Fruit fly (Drosophila melanogaster) whole organism, embryonic: ENCODE results near the gene Rtc1.

Experiments used
- Aef1 ChIP-seq: fragments of 200-800 bp; sonication (Bioruptor generic); IDR thresholded peaks from 3 replicates; pipeline ENCODE4 v1.3.6; 2022; ENCODE audit warnings: missing biosample characterization, missing genetic modification characterization
- Bteb2 ChIP-seq: fragments of 200-800 bp; sonication (Bioruptor generic); optimal IDR thresholded peaks from 2 replicates; lab custom pipeline; 2016; ENCODE audit warnings: missing biosample characterization, missing genetic modification characterization
- CG11085 ChIP-seq: fragments of 200-800 bp; sonication (Bioruptor generic); IDR thresholded peaks from 2 replicates; pipeline ENCODE4 v1.3.6; 2022; ENCODE audit warnings: missing biosample characterization, missing genetic modification characterization
- CG12769 ChIP-seq: fragments of 200-800 bp; sonication (Bioruptor generic); optimal IDR thresholded peaks from 2 replicates; lab custom pipeline; 2019; ENCODE audit warnings: missing biosample characterization, mild to moderate bottlenecking, missing genetic modification characterization, moderate library complexity
- CG14965 ChIP-seq: fragments of 200-800 bp; sonication (Bioruptor generic); optimal IDR thresholded peaks from 2 replicates; lab custom pipeline; 2016; ENCODE audit warnings: missing biosample characterization, missing genetic modification characterization, borderline replicate concordance
- CG15479 ChIP-seq: fragments of 200-800 bp; sonication (Bioruptor generic); optimal IDR thresholded peaks from 3 replicates; lab custom pipeline; 2019; ENCODE audit warnings: missing biosample characterization, mild to moderate bottlenecking, missing genetic modification characterization, moderate library complexity
- CG18476 ChIP-seq: fragments of 200-800 bp; sonication (Bioruptor generic); optimal IDR thresholded peaks from 2 replicates; lab custom pipeline; 2016; ENCODE audit warnings: missing biosample characterization, mild to moderate bottlenecking, missing genetic modification characterization
- CG18619 ChIP-seq: fragments of 200-800 bp; sonication (Bioruptor generic); optimal IDR thresholded peaks from 3 replicates; lab custom pipeline; 2017; ENCODE audit warnings: missing biosample characterization, mild to moderate bottlenecking, missing genetic modification characterization
- CG3407 ChIP-seq: fragments of 200-800 bp; sonication (Bioruptor generic); optimal IDR thresholded peaks from 2 replicates; lab custom pipeline; 2018; ENCODE audit warnings: missing biosample characterization, mild to moderate bottlenecking, missing genetic modification characterization
- CG34376 ChIP-seq: fragments of 200-800 bp; sonication (Bioruptor generic); optimal IDR thresholded peaks from 2 replicates; lab custom pipeline; 2018; ENCODE audit warnings: missing biosample characterization, mild to moderate bottlenecking, missing genetic modification characterization
- CG6689 ChIP-seq: fragments of 200-800 bp; sonication (Bioruptor generic); IDR thresholded peaks from 2 replicates; pipeline ENCODE4 v1.3.6; 2022; ENCODE audit warnings: missing biosample characterization, missing genetic modification characterization
- CG7839 ChIP-seq: fragments of 200-800 bp; sonication (Bioruptor generic); optimal IDR thresholded peaks from 3 replicates; lab custom pipeline; 2018; ENCODE audit warnings: missing biosample characterization, mild to moderate bottlenecking, missing genetic modification characterization, moderate library complexity
- CG8290 ChIP-seq, 3 experiments: fragments of 200-800 bp; sonication (Bioruptor generic); optimal IDR thresholded peaks; 2 replicates each; lab custom pipeline; 2016 to 2019; ENCODE audit warnings: missing biosample characterization in 3 of 3, missing genetic modification characterization in 3 of 3, mild to moderate bottlenecking in 2 of 3, moderate library complexity in 1 of 3
- CG9932 ChIP-seq: fragments of 200-800 bp; sonication (Bioruptor generic); IDR thresholded peaks from 2 replicates; pipeline ENCODE4 v1.3.6; 2022; ENCODE audit warnings: missing biosample characterization, missing genetic modification characterization
- CkIIα-i1 ChIP-seq: fragments of 200-800 bp; sonication (Bioruptor generic); IDR thresholded peaks from 2 replicates; pipeline ENCODE4 v1.3.6; 2022; ENCODE audit warnings: missing biosample characterization, missing genetic modification characterization
- Dll ChIP-seq: fragments of 200-800 bp; sonication (Bioruptor generic); IDR thresholded peaks from 4 replicates; pipeline ENCODE4 v1.3.6; 2022; ENCODE audit warnings: missing biosample characterization, missing genetic modification characterization; ENCODE audit not compliant: partially characterized antibody
- Drgx ChIP-seq: fragments of 200-800 bp; sonication (Bioruptor generic); IDR thresholded peaks from 2 replicates; pipeline ENCODE4 v1.3.6; 2022; ENCODE audit warnings: missing biosample characterization, missing genetic modification characterization
- Ets65A ChIP-seq: fragments of 200-800 bp; sonication (Bioruptor generic); peaks from one replicate; lab custom pipeline; 2016; ENCODE audit warnings: missing biosample characterization, missing genetic modification characterization
- Fer2 ChIP-seq: fragments of 200-800 bp; sonication (Bioruptor generic); optimal IDR thresholded peaks from 2 replicates; lab custom pipeline; 2018; ENCODE audit warnings: missing biosample characterization, mild to moderate bottlenecking, missing genetic modification characterization, moderate library complexity
- Fer3 ChIP-seq: fragments of 200-800 bp; sonication (Bioruptor generic); optimal IDR thresholded peaks from 2 replicates; lab custom pipeline; 2018; ENCODE audit warnings: missing biosample characterization, mild to moderate bottlenecking, missing genetic modification characterization, moderate library complexity
- HmgD ChIP-seq: fragments of 200-800 bp; sonication (Bioruptor generic); optimal IDR thresholded peaks from 3 replicates; lab custom pipeline; 2016; ENCODE audit warnings: missing biosample characterization, missing genetic modification characterization
- Hr51 ChIP-seq, 2 experiments: fragments of 200-800 bp; sonication (Bioruptor generic); optimal IDR thresholded peaks; 2 replicates in 1 of 2; 3 replicates in 1 of 2; lab custom pipeline; 2016 to 2018; ENCODE audit warnings: missing biosample characterization in 2 of 2, missing genetic modification characterization in 2 of 2, mild to moderate bottlenecking in 1 of 2, moderate library complexity in 1 of 2
- Kr ChIP-seq: fragments of 200-800 bp; sonication (Bioruptor generic); optimal IDR thresholded peaks from 2 replicates; lab custom pipeline; 2017; ENCODE audit warnings: missing biosample characterization, mild to moderate bottlenecking, missing genetic modification characterization
- Lim3 ChIP-seq: fragments of 200-800 bp; sonication (Bioruptor generic); IDR thresholded peaks from 2 replicates; pipeline ENCODE4 v1.3.6; 2022; ENCODE audit warnings: missing biosample characterization, missing genetic modification characterization
- Mad ChIP-seq: fragments of 200-800 bp; sonication (Bioruptor generic); optimal IDR thresholded peaks from 2 replicates; lab custom pipeline; 2016; ENCODE audit warnings: missing biosample characterization, missing genetic modification characterization
- Optix ChIP-seq: fragments of 200-800 bp; sonication (Bioruptor generic); IDR thresholded peaks from 3 replicates; pipeline ENCODE4 v1.3.6; 2022; ENCODE audit warnings: missing biosample characterization, missing genetic modification characterization
- Pdp1 ChIP-seq, 2 experiments: fragments of 200-800 bp; sonication (Bioruptor generic); optimal IDR thresholded peaks; 3 replicates each; lab custom pipeline; 2016; ENCODE audit warnings: missing biosample characterization in 2 of 2, missing genetic modification characterization in 2 of 2, mild to moderate bottlenecking in 1 of 2, moderate library complexity in 1 of 2
- Sox102F ChIP-seq: fragments of 200-800 bp; sonication (Bioruptor generic); optimal IDR thresholded peaks from 2 replicates; lab custom pipeline; 2018; ENCODE audit warnings: missing biosample characterization, mild to moderate bottlenecking, missing genetic modification characterization, moderate library complexity
- ac ChIP-seq: fragments of 200-800 bp; sonication (Bioruptor generic); optimal IDR thresholded peaks from 3 replicates; lab custom pipeline; 2017; ENCODE audit warnings: missing biosample characterization, mild to moderate bottlenecking, missing genetic modification characterization
- bbx ChIP-seq: fragments of 200-800 bp; sonication (Bioruptor generic); IDR thresholded peaks from 2 replicates; pipeline ENCODE4 v1.3.6; 2022; ENCODE audit warnings: missing biosample characterization, missing genetic modification characterization; ENCODE audit not compliant: partially characterized antibody
- cas ChIP-seq: fragments of 200-800 bp; sonication (Bioruptor generic); IDR thresholded peaks from 2 replicates; pipeline ENCODE4 v1.3.6; 2022; ENCODE audit warnings: missing biosample characterization, missing genetic modification characterization
- crc ChIP-seq: fragments of 200-800 bp; sonication (Bioruptor generic); optimal IDR thresholded peaks from 2 replicates; lab custom pipeline; 2016; ENCODE audit warnings: missing biosample characterization, missing genetic modification characterization
- dmrt11E ChIP-seq: fragments of 200-800 bp; sonication (Bioruptor generic); optimal IDR thresholded peaks from 3 replicates; lab custom pipeline; 2018; ENCODE audit warnings: missing biosample characterization, mild to moderate bottlenecking, missing genetic modification characterization, moderate library complexity
- ewg ChIP-seq: fragments of 200-800 bp; sonication (Bioruptor generic); optimal IDR thresholded peaks from 3 replicates; lab custom pipeline; 2017; ENCODE audit warnings: mild to moderate bottlenecking, missing biosample characterization, missing genetic modification reagents, missing genetic modification characterization
- gem ChIP-seq: fragments of 200-800 bp; sonication (Bioruptor generic); optimal IDR thresholded peaks from 2 replicates; lab custom pipeline; 2019; ENCODE audit warnings: missing biosample characterization, mild to moderate bottlenecking, missing genetic modification characterization, moderate library complexity
- grn ChIP-seq: fragments of 200-800 bp; sonication (Bioruptor generic); optimal IDR thresholded peaks from 3 replicates; lab custom pipeline; 2017; ENCODE audit warnings: missing biosample characterization, missing genetic modification characterization
- jing ChIP-seq: fragments of 200-800 bp; sonication (Bioruptor generic); optimal IDR thresholded peaks from 2 replicates; lab custom pipeline; 2018; ENCODE audit warnings: missing biosample characterization, mild to moderate bottlenecking, missing genetic modification characterization
- repo ChIP-seq: fragments of 200-800 bp; sonication (Bioruptor generic); optimal IDR thresholded peaks from 2 replicates; lab custom pipeline; 2016; ENCODE audit warnings: missing biosample characterization, missing genetic modification characterization
- row ChIP-seq: fragments of 200-800 bp; sonication (Bioruptor generic); IDR thresholded peaks from 3 replicates; pipeline ENCODE4 v1.3.6; 2022; ENCODE audit warnings: missing biosample characterization, missing genetic modification characterization
- sens ChIP-seq: fragments of 200-800 bp; sonication (Bioruptor generic); peaks from one replicate; lab custom pipeline; 2016; ENCODE audit warnings: missing biosample characterization, missing genetic modification characterization
- slbo ChIP-seq: fragments of 200-800 bp; sonication (Bioruptor generic); IDR thresholded peaks from 2 replicates; pipeline ENCODE4 v1.3.6; 2022; ENCODE audit warnings: missing biosample characterization, missing genetic modification characterization
- sob ChIP-seq: fragments of 200-800 bp; sonication (Bioruptor generic); IDR thresholded peaks from 2 replicates; pipeline ENCODE4 v1.3.6; 2022; ENCODE audit warnings: missing biosample characterization, missing genetic modification characterization
- ttk ChIP-seq: fragments of 200-800 bp; sonication (Bioruptor generic); IDR thresholded peaks from 2 replicates; pipeline ENCODE4 v2.1.2; 2022; ENCODE audit warnings: missing biosample characterization, missing genetic modification characterization
- z ChIP-seq: fragments of 200-800 bp; sonication (Bioruptor generic); IDR thresholded peaks from 3 replicates; pipeline ENCODE4 v1.3.6; 2022; ENCODE audit warnings: missing biosample characterization, missing genetic modification characterization

Gene Rtc1

DNA sequence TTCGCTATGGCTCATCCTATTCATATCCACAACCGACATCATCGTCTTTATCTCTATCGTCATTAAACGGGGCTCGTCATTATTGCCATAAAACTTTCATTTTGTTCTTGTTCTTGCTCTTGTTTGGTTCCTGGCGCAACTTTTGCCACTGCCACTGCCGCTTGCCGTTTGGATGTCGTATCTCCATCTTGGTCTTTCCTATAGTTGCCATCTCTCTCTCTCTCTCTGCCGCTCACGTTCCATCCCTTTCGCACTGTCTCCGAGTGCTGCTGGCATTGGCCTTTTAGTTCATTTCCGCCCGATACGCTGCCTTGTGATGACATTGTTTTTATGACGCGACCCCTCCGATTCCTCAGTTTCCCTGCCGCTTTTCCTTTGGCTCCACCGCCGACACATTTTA lies 35.5 kb downstream of the Rtc1 start (continued):
- TF ChIP-seq Mad (GFP tag; lab: Kevin White, UChicago), result no peak

DNA sequence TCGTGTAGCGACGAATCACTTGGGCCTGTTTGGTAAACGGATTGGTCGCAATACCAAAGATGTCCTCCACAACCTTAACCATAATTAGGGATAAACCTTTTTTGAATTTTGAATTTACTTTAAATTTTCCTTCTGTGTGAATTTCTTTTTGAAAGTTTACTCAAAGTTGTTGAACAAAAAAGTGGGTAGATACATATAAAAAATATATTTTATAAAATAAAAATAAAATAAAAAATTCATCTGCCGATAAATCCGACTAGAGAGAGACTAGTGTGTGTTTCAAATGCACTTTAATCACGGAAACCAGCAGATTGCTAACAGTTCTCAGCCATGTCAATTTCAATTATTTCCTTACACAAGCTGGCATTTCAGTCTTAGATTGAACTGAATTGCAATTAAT lies 40.6 kb downstream of the Rtc1 start, which contains the start of gene CG10996:
TSS of gene CG10996 (minus strand) at position 101 of the 400 bp plus-strand sequence.
- TF ChIP-seq sens (GFP tag; lab: Kevin White, UChicago), result peak; percentile 15
- no peak for TF ChIP-seq Dll (GFP tag; lab: Robert Waterston, UW)
- no peak for TF ChIP-seq jing (GFP tag; lab: Kevin White, UChicago)
- TF ChIP-seq, all 482 proteins: peak for 1

DNA sequence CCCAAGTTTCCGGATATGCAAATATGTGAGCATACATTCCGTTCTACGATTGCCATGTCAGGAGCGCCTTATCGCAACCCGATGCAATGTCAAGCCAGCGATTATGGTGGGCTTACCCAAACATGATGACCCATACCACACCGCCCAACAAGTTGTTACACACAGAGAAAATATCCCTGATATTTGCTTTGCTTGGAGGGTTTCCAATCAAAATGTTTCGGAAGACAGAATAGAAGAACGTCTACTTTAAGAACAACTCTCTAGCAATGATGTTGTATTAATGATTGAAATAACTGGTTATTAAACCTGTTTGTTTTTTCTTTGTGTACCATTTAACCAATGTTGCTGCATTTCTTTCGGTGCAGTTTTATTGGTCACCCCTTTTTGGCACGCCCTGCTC lies 43.7 kb downstream of the Rtc1 start:
- TF ChIP-seq crc, result no peak
- peak; percentile 32; the same call in 2 of the 3 replicates for TF ChIP-seq row (GFP tag; lab: Robert Waterston, UW)
- no peak for TF ChIP-seq Bteb2 (GFP tag; lab: Kevin White, UChicago)
- no peak for TF ChIP-seq repo
- TF ChIP-seq Pdp1 (GFP tag; optimal IDR thresholded peaks at IDR 0.05; lab: Kevin White, UChicago), result peak in 1 of 2 experiments; percentile 13
- peak; percentile 33; the same call in 1 of the 2 replicates for TF ChIP-seq CG6689
- no peak for TF ChIP-seq cas (GFP tag; lab: Robert Waterston, UW)
- no peak for TF ChIP-seq ac
- peak; percentile 89 for TF ChIP-seq Ets65A
- no peak for TF ChIP-seq Optix (GFP tag; lab: Robert Waterston, UW)
- peak; percentile 29; the same call in 1 of the 2 replicates for TF ChIP-seq slbo (GFP tag; lab: Robert Waterston, UW)
- no peak for TF ChIP-seq CG14965 (GFP tag; lab: Kevin White, UChicago)
- TF ChIP-seq bbx (GFP tag; lab: Robert Waterston, UW), result no peak
- no peak for TF ChIP-seq CG3407 (GFP tag; lab: Kevin White, UChicago)
- peak; percentile 9 for TF ChIP-seq sens (GFP tag; lab: Kevin White, UChicago)
- TF ChIP-seq sob, result 0 out of 2 replicates have a peak, but pooled peaks have one; percentile 19
- peak; percentile 25 for TF ChIP-seq Sox102F (GFP tag; lab: Kevin White, UChicago)
- peak; percentile 19 for TF ChIP-seq gem
- TF ChIP-seq CkIIα-i1 (GFP tag; lab: Robert Waterston, UW), result no peak
- TF ChIP-seq, all 482 proteins: peak for 9

DNA sequence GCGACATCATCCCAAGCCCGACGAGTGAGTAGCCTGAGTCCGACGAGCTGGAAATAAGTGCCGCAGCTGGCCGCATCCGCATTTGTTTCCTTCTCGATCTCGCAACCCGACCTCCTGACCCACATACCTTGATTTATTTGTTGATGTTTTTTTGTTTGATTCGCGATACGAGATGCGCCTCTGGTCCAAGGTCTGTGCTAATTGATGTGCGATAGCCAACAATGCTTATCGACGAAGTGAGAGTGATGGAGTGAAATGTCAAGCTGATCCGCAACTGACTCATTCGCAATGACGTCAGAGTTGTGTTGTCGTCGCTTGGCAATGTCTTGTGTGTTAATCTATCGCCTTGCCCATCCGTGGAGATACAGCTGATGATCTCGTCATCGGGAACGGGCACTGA lies 47.4 kb downstream of the Rtc1 start:
- TF ChIP-seq Hr51 (GFP tag; optimal IDR thresholded peaks at IDR 0.05; lab: Kevin White, UChicago) (no peak), CG34376 (GFP tag; lab: Kevin White, UChicago) (peak; percentile 14), Lim3 (GFP tag; lab: Robert Waterston, UW) (no peak), CG9932 (GFP tag; lab: Robert Waterston, UW) (no peak), CG15479 (GFP tag; lab: Kevin White, UChicago) (peak; percentile 57)

DNA sequence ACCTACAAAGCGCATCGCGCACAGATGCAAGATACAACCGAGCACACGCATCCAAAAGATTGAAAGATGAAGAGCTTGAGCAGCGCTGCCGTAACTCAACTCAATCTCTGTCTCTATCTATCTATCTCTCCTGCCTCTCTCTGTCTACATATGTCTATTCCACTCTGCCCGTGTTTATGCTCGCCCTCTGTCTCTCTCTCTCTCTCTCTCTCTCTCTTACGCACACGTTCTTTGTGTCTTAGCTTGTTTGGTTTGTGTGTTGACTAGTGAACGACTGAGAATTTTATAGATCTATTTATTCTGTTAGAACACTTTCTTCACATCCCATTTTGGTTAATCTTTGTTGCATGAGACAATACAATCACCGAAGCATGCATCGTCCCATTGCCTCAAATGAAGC lies 48.6 kb downstream of the Rtc1 start:
- TF ChIP-seq CG18476 (GFP tag; lab: Kevin White, UChicago) (no peak), CG12769 (tag; lab: Kevin White, UChicago) (no peak), CG11085 (GFP tag; lab: Robert Waterston, UW) (no peak), Fer3 (tag; lab: Kevin White, UChicago) (no peak), dmrt11E (tag; lab: Kevin White, UChicago) (peak; percentile 16), CG7839 (no peak), Drgx (GFP tag; lab: Robert Waterston, UW) (0 out of 2 replicates have a peak, but pooled peaks have one; percentile 6), Fer2 (tag; lab: Kevin White, UChicago) (no peak), row (GFP tag; lab: Robert Waterston, UW) (0 out of 3 replicates have a peak, but pooled peaks have one; percentile 8), Aef1 (no peak), Kr (no peak), CG18619 (GFP tag; lab: Kevin White, UChicago) (no peak), z (peak; percentile 91), HmgD (GFP tag; lab: Kevin White, UChicago) (peak; percentile 4), grn (GFP tag; lab: Kevin White, UChicago) (peak; percentile 28), CG8290 (GFP tag; optimal IDR thresholded peaks at IDR 0.05; lab: Kevin White, UChicago) (peak; percentile 92), CG8290 (tag; optimal IDR thresholded peaks at IDR 0.05; lab: Kevin White, UChicago) (peak; percentile 77 to 98), ewg (no peak), ttk (GFP tag; lab: Robert Waterston, UW) (peak; percentile 27; the same call in 1 of the 2 replicates)
